Fruit fly (Drosophila melanogaster) whole organism: ENCODE data around the gene TwdlS.

Experiments
- CG8478 ChIP-seq: fragments of >200 bp; optimal IDR thresholded peaks from 2 replicates; lab custom pipeline; 2018; ENCODE audit warnings: inconsistent platforms
- Dll ChIP-seq: fragments of >200 bp; optimal IDR thresholded peaks from 2 replicates; lab custom pipeline; 2017
- EcR ChIP-seq, 2 experiments: fragments of >200 bp; optimal IDR thresholded peaks; 2 replicates each; lab custom pipeline; 2017; ENCODE audit warnings: missing biosample characterization in 2 of 2, missing genetic modification characterization in 2 of 2, missing genetic modification reagents in 2 of 2
- pan ChIP-seq: fragments of >200 bp; optimal IDR thresholded peaks from 2 replicates; lab custom pipeline; 2017
- psq ChIP-seq: fragments of >200 bp; optimal IDR thresholded peaks from 2 replicates; lab custom pipeline; 2017

- TF ChIP-seq psq (no peak), Dll (lab: Kevin White, UChicago) (no peak), pan (lab: Kevin White, UChicago) (no peak), CG8478 (lab: Kevin White, UChicago) (no peak), EcR (GFP tag; optimal IDR thresholded peaks at IDR 0.05; lab: Kevin White, UChicago) (no peak)
Observed at dm6 chr3R:26631334-26631919, 5.1 kb upstream of the TwdlS start, which contains the start of gene TwdlN.
